Fruit fly (Drosophila melanogaster): ENCODE data around the gene FoxL1.

The FoxL1 gene

dm6 chr3L:4068368-4068767, 49.7 kb downstream of the FoxL1 start (continued):
- TF ChIP-seq CG7368 (GFP tag; optimal IDR thresholded peaks at IDR 0.05), result no peak
- TF ChIP-seq lz (GFP tag; optimal IDR thresholded peaks at IDR 0.05), result no peak
- no peak for TF ChIP-seq CG32006 (GFP tag; optimal IDR thresholded peaks at IDR 0.05)
- TF ChIP-seq CG8119 (GFP tag; IDR thresholded peaks at IDR 0.05), result 0 out of 3 replicates have a peak, but pooled peaks have one; percentile 33
- TF ChIP-seq CG16779 (tag; optimal IDR thresholded peaks at IDR 0.05), result peak; percentile 50
- TF ChIP-seq Sox14 (GFP tag; optimal IDR thresholded peaks at IDR 0.05), result no peak
- 0 out of 3 replicates have a peak, but pooled peaks have one; percentile 16 for TF ChIP-seq CG6163 (GFP tag; IDR thresholded peaks at IDR 0.05)
- no peak for TF ChIP-seq CG6808 (GFP tag; optimal IDR thresholded peaks at IDR 0.05)
- TF ChIP-seq cyc (GFP tag; optimal IDR thresholded peaks at IDR 0.05), result no peak
- TF ChIP-seq CG6792 (GFP tag; optimal IDR thresholded peaks at IDR 0.05), result no peak
- TF ChIP-seq Sox15 (GFP tag; optimal IDR thresholded peaks at IDR 0.05), result no peak
- no peak for TF ChIP-seq CG4318 (GFP tag; optimal IDR thresholded peaks at IDR 0.05)
- TF ChIP-seq OdsH (GFP tag; optimal IDR thresholded peaks at IDR 0.05), result no peak
- no peak for TF ChIP-seq salr (GFP tag; optimal IDR thresholded peaks at IDR 0.05)
- TF ChIP-seq Blimp-1 (GFP tag; optimal IDR thresholded peaks at IDR 0.05), result no peak
- TF ChIP-seq CG3032 (tag; optimal IDR thresholded peaks at IDR 0.05), result no peak
- peak; percentile 44; the same call in 1 of the 2 replicates for TF ChIP-seq CG15336 (GFP tag; IDR thresholded peaks at IDR 0.05)
- no peak for TF ChIP-seq vri (GFP tag; optimal IDR thresholded peaks at IDR 0.05)
- TF ChIP-seq fkh (GFP tag; optimal IDR thresholded peaks at IDR 0.05), result no peak
- TF ChIP-seq Eip93F (GFP tag; optimal IDR thresholded peaks at IDR 0.05), result no peak
- no peak for TF ChIP-seq Eip78C (GFP tag)
- TF ChIP-seq CG8632 (GFP tag; optimal IDR thresholded peaks at IDR 0.05), result no peak
- TF ChIP-seq esn (GFP tag; optimal IDR thresholded peaks at IDR 0.05), result no peak
- no peak for TF ChIP-seq Sox102F (GFP tag; optimal IDR thresholded peaks at IDR 0.05)
- no peak for TF ChIP-seq Hr39 (GFP tag; optimal IDR thresholded peaks at IDR 0.05)

dm6 chr3L:4069069-4069468, 50.4 kb downstream of the FoxL1 start, which contains the start of gene CG32259:
Gene CG32259, plus strand, starts transcription at chr3L:4069369.
- no peak for TF ChIP-seq OdsH (GFP tag; optimal IDR thresholded peaks at IDR 0.05)
- TF ChIP-seq vri (GFP tag; optimal IDR thresholded peaks at IDR 0.05), result peak; percentile 27
- TF ChIP-seq Blimp-1 (GFP tag; optimal IDR thresholded peaks at IDR 0.05), result no peak
- no peak for TF ChIP-seq CG10669 (GFP tag; optimal IDR thresholded peaks at IDR 0.05)
- TF ChIP-seq fd59A (GFP tag; optimal IDR thresholded peaks at IDR 0.05), result no peak
- TF ChIP-seq CG6163 (GFP tag; IDR thresholded peaks at IDR 0.05), result no peak

dm6 chr3L:4070221-4070995, 51.7 kb downstream of the FoxL1 start:
- TF ChIP-seq OdsH (GFP tag; optimal IDR thresholded peaks at IDR 0.05) (peak; percentile 99), Ets21C (GFP tag; optimal IDR thresholded peaks at IDR 0.05) (peak; percentile 98), Blimp-1 (GFP tag; optimal IDR thresholded peaks at IDR 0.05) (peak; percentile 91), Gug (GFP tag; IDR thresholded peaks at IDR 0.05) (peak; percentile 99), CG6276 (GFP tag; optimal IDR thresholded peaks at IDR 0.05) (peak; percentile 97), Sox14 (GFP tag; optimal IDR thresholded peaks at IDR 0.05) (peak; percentile 99), CG7368 (GFP tag; optimal IDR thresholded peaks at IDR 0.05) (peak; percentile 97), salr (GFP tag; optimal IDR thresholded peaks at IDR 0.05) (peak; percentile 98), fkh (GFP tag; optimal IDR thresholded peaks at IDR 0.05) (peak; percentile 25), Sox102F (GFP tag; optimal IDR thresholded peaks at IDR 0.05) (peak; percentile 98), CG6808 (GFP tag; optimal IDR thresholded peaks at IDR 0.05) (peak; percentile 95), CG9139 (GFP tag; optimal IDR thresholded peaks at IDR 0.05) (peak; percentile 91), CG6854 (GFP tag; optimal IDR thresholded peaks at IDR 0.05) (peak; percentile 97), lz (GFP tag; optimal IDR thresholded peaks at IDR 0.05) (peak; percentile 99), CG6163 (GFP tag; IDR thresholded peaks at IDR 0.05) (peak; percentile 99), CG34406 (GFP tag; optimal IDR thresholded peaks at IDR 0.05) (peak; percentile 98), Eip78C (GFP tag) (peak; percentile 99), dac (GFP tag; optimal IDR thresholded peaks at IDR 0.05) (peak; percentile 97), CG3919 (GFP tag; optimal IDR thresholded peaks at IDR 0.05) (peak; percentile 98), Eip93F (GFP tag; optimal IDR thresholded peaks at IDR 0.05) (peak; percentile 92), topi (GFP tag; optimal IDR thresholded peaks at IDR 0.05) (peak; percentile 97), Ets96B (tag; optimal IDR thresholded peaks at IDR 0.05) (peak; percentile 98), net (GFP tag; optimal IDR thresholded peaks at IDR 0.05) (peak; percentile 99), vri (GFP tag; optimal IDR thresholded peaks at IDR 0.05) (peak; percentile 97), CG6792 (GFP tag; optimal IDR thresholded peaks at IDR 0.05) (peak; percentile 99), achi (GFP tag; optimal IDR thresholded peaks at IDR 0.05) (peak; percentile 98), CG8319 (GFP tag; optimal IDR thresholded peaks at IDR 0.05) (peak; percentile 96), Hr4 (GFP tag; optimal IDR thresholded peaks at IDR 0.05) (peak; percentile 99), ss (GFP tag; optimal IDR thresholded peaks at IDR 0.05) (peak; percentile 95 to 98), CG16779 (tag; optimal IDR thresholded peaks at IDR 0.05) (peak; percentile 91), Lpt (GFP tag; optimal IDR thresholded peaks at IDR 0.05) (peak; percentile 98), CG32006 (GFP tag; optimal IDR thresholded peaks at IDR 0.05) (peak; percentile 99)

Data from whole organism, prepupa.